Fruit fly (Drosophila melanogaster): ENCODE measurements around the gene twin.

twin gene

DNA sequence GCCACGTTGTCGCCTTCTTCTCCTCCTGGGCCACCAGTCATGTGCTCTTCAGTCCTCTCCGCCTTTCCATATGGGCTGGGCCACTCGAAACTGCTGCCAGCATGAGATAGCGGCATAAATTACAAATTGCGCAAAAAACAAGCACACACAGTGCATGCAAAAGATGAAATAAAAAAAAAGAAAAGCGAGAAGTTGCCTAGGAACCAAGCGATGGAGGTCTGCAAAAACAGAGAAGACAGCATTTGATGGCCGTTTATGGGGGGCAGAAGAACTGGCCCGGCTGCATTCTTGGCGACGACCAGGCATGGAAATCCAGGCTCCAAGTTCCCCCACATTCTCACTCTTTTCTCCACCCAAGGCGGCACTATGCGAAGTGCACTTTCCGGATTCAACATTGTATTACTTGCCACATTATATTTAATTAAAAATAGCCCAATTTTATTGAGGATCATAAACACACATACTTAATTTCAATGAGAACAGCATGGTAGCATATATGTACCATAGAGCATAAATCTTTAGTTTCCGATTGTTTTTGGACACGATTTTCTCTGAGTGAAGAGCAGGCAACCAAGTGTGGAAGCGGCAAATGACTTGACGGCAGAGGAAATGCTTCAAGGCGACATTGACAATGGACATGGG, 39.7 kb upstream of the twin start (continued):
- peak; percentile 73 for TF ChIP-seq CG32006 (GFP tag; optimal IDR thresholded peaks at IDR 0.05)
- TF ChIP-seq spab (GFP tag; optimal IDR thresholded peaks at IDR 0.05) = peak; percentile 32
- TF ChIP-seq Hr39 (GFP tag; optimal IDR thresholded peaks at IDR 0.05) = no peak
- TF ChIP-seq ss (GFP tag; optimal IDR thresholded peaks at IDR 0.05) = peak; percentile 41 to 79
- TF ChIP-seq CG6792 (GFP tag; optimal IDR thresholded peaks at IDR 0.05) = no peak
- peak; percentile 43 for TF ChIP-seq CG4318 (GFP tag; optimal IDR thresholded peaks at IDR 0.05)
- TF ChIP-seq CG9139 (GFP tag; optimal IDR thresholded peaks at IDR 0.05) = no peak
- TF ChIP-seq topi (GFP tag; optimal IDR thresholded peaks at IDR 0.05) = no peak
- peak; percentile 60 for TF ChIP-seq OdsH (GFP tag; optimal IDR thresholded peaks at IDR 0.05)
- TF ChIP-seq Eip93F (GFP tag; optimal IDR thresholded peaks at IDR 0.05) = no peak
- TF ChIP-seq fkh (GFP tag; optimal IDR thresholded peaks at IDR 0.05) = no peak
- peak in 1 of 2 experiments; percentile 58 for TF ChIP-seq salr (GFP tag; optimal IDR thresholded peaks at IDR 0.05)
- peak; percentile 52 for TF ChIP-seq CG6276 (GFP tag; optimal IDR thresholded peaks at IDR 0.05)
- peak; percentile 79 for TF ChIP-seq Eip78C (GFP tag)
- TF ChIP-seq Sox15 (GFP tag; optimal IDR thresholded peaks at IDR 0.05) = no peak
- TF ChIP-seq net (GFP tag; optimal IDR thresholded peaks at IDR 0.05) = peak; percentile 28
- peak; percentile 51 for TF ChIP-seq CG10669 (GFP tag; optimal IDR thresholded peaks at IDR 0.05)
- TF ChIP-seq Sox14 (GFP tag; optimal IDR thresholded peaks at IDR 0.05) = peak; percentile 73
- TF ChIP-seq CG10631 (GFP tag; optimal IDR thresholded peaks at IDR 0.05) = peak; percentile 75
- peak; percentile 21 for TF ChIP-seq CG16779 (tag; optimal IDR thresholded peaks at IDR 0.05)
- 0 out of 2 replicates have a peak, but pooled peaks have one; percentile 21 for TF ChIP-seq CG11294 (GFP tag; IDR thresholded peaks at IDR 0.05)
- TF ChIP-seq Hr38 (GFP tag; optimal IDR thresholded peaks at IDR 0.05) = no peak
- TF ChIP-seq Blimp-1 (GFP tag; optimal IDR thresholded peaks at IDR 0.05) = no peak
- peak; percentile 55 for TF ChIP-seq CG15336 (GFP tag; IDR thresholded peaks at IDR 0.05)

dm6 chr3R:24260411-24260810, 38.6 kb upstream of the twin start:
- no peak for TF ChIP-seq achi (GFP tag; optimal IDR thresholded peaks at IDR 0.05)
- TF ChIP-seq Hr39 (GFP tag; optimal IDR thresholded peaks at IDR 0.05) = no peak
- no peak for TF ChIP-seq Gug (GFP tag; IDR thresholded peaks at IDR 0.05)
- TF ChIP-seq CG4318 (GFP tag; optimal IDR thresholded peaks at IDR 0.05) = no peak
- no peak for TF ChIP-seq Eip75B (GFP tag; optimal IDR thresholded peaks at IDR 0.05)
- no peak for TF ChIP-seq Blimp-1 (GFP tag; optimal IDR thresholded peaks at IDR 0.05)
- TF ChIP-seq fkh (GFP tag; optimal IDR thresholded peaks at IDR 0.05) = no peak
- no peak for TF ChIP-seq esn (GFP tag; optimal IDR thresholded peaks at IDR 0.05)

- TF ChIP-seq CG32006 (GFP tag; optimal IDR thresholded peaks at IDR 0.05) = no peak
- peak; percentile 90 for TF ChIP-seq svp (GFP tag)
- TF ChIP-seq CG6792 (GFP tag; optimal IDR thresholded peaks at IDR 0.05) = peak; percentile 31
- peak; percentile 24 for TF ChIP-seq esn (GFP tag; optimal IDR thresholded peaks at IDR 0.05)
- TF ChIP-seq Eip78C (GFP tag) = peak; percentile 9
Measured at dm6 chr3R:24260041-24260379, 38.2 kb upstream of the twin start.

DNA sequence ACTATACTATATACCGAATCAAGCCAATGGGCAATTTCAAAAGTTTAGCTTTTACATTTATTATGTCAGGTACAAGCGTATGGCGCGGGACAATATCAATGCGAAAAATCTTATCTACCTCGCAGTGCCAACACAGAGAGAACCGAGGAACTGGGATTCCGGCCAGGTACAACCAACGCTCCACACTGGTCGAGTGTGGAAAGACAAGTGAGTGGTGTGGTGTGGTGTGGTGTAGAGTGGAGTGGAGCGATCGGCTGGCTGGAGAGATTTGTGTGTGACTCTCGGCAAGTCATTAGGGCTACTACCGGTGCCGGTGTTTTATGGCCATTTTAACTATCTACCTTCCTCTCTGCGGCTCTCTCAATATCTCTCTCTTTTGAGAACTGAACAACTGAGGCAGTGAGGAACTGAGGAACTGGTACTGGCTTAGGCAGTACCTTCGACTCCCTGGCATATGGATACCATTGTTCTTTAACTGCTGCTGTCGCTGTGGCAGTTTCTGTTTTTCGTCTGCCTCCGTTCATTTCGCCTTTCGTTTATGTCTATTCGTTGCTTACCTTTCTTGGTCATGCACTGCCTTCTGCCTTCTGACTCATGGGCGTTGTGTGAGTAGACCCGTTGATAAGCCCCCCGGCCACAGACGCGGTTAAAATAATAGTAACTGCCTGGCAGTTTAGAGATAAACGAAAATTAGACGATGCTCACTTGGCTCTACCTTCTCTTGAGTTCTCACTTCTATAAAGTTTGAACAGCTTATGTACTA, 37.7 kb upstream of the twin start:
- TF ChIP-seq Sox102F (GFP tag; optimal IDR thresholded peaks at IDR 0.05) (peak; percentile 93), Ets96B (tag; optimal IDR thresholded peaks at IDR 0.05) (peak; percentile 97), spab (GFP tag; optimal IDR thresholded peaks at IDR 0.05) (peak; percentile 95), eg (GFP tag; IDR thresholded peaks at IDR 0.05) (peak; percentile 92), Sox15 (GFP tag; optimal IDR thresholded peaks at IDR 0.05) (peak; percentile 93), CG6276 (GFP tag; optimal IDR thresholded peaks at IDR 0.05) (no peak), CG9139 (GFP tag; optimal IDR thresholded peaks at IDR 0.05) (peak; percentile 90), CG15336 (GFP tag; IDR thresholded peaks at IDR 0.05) (peak; percentile 87), Hr38 (GFP tag; optimal IDR thresholded peaks at IDR 0.05) (no peak), lz (GFP tag; optimal IDR thresholded peaks at IDR 0.05) (peak; percentile 93), Sox14 (GFP tag; optimal IDR thresholded peaks at IDR 0.05) (peak; percentile 96), topi (GFP tag; optimal IDR thresholded peaks at IDR 0.05) (peak; percentile 94), vri (GFP tag; optimal IDR thresholded peaks at IDR 0.05) (peak; percentile 88), CG16779 (tag; optimal IDR thresholded peaks at IDR 0.05) (peak; percentile 84), fd85E (GFP tag; optimal IDR thresholded peaks at IDR 0.05) (peak; percentile 82), CG8632 (GFP tag; optimal IDR thresholded peaks at IDR 0.05) (peak; percentile 96), fkh (GFP tag; optimal IDR thresholded peaks at IDR 0.05) (peak; percentile 74), esn (GFP tag; optimal IDR thresholded peaks at IDR 0.05) (peak; percentile 96), Smox (GFP tag; optimal IDR thresholded peaks at IDR 0.05) (peak; percentile 92), CG34406 (GFP tag; optimal IDR thresholded peaks at IDR 0.05) (peak; percentile 93), CG11294 (GFP tag; IDR thresholded peaks at IDR 0.05) (peak; percentile 87), Ets21C (GFP tag; optimal IDR thresholded peaks at IDR 0.05) (peak; percentile 91), CG4318 (GFP tag; optimal IDR thresholded peaks at IDR 0.05) (no peak), Eip93F (GFP tag; optimal IDR thresholded peaks at IDR 0.05) (peak; percentile 82), Met (GFP tag; optimal IDR thresholded peaks at IDR 0.05) (peak; percentile 94), Eip75B (GFP tag; optimal IDR thresholded peaks at IDR 0.05) (peak; percentile 97), CG6792 (GFP tag; optimal IDR thresholded peaks at IDR 0.05) (peak; percentile 96), svp (GFP tag) (peak; percentile 98), Eip78C (GFP tag) (peak; percentile 98)
